Worm (Caenorhabditis elegans): ENCODE results near the gene pef-1.

DNA sequence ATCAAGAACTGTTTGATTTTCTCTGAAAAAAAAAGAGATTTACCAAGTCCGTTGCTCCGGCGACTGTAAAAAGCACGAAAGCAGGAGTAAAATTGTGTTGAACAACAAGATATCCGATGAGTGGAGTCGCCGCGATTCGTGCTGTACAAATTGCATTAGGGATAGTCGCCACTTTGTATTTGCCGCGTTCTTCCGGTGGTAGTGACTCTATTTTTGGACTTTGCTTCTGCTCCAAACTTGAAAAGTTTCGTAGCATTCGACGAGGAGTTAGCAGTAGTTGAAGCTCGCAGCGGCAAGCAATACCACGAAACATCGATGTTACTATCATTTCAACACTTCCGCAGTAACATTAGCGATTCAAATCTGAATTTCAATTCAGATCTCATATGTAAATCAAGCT is 16.6 kb downstream of the pef-1 start, which contains the start of gene crls-1:
- TF ChIP-seq ceh-36 (tag; optimal IDR thresholded peaks at IDR 0.05) (no peak), ama-1 (optimal IDR thresholded peaks at IDR 0.05) (no peak), ceh-13 (GFP tag; optimal IDR thresholded peaks at IDR 0.05) (no peak), B0310.2 (tag; optimal IDR thresholded peaks at IDR 0.05) (no peak), hmg-4 (GFP tag; optimal IDR thresholded peaks at IDR 0.05) (no peak), pes-1 (GFP tag; IDR thresholded peaks at IDR 0.05) (no peak), scrt-1 (GFP tag; IDR thresholded peaks at IDR 0.05) (no peak), tbx-11 (GFP tag; IDR thresholded peaks at IDR 0.05) (no peak), ets-7 (tag; optimal IDR thresholded peaks at IDR 0.05) (no peak), tra-4 (tag; optimal IDR thresholded peaks at IDR 0.05) (no peak)

Measured in whole organism, early embryonic.